Worm (Caenorhabditis elegans) whole organism, L2 larva: Measurements from ENCODE around the gene arrd-14.

Experiments
- aly-2 ChIP-seq: fragments of 150-350 bp; optimal IDR thresholded peaks from 2 replicates; lab custom pipeline; 2014; ENCODE audit warnings: missing biosample characterization, missing genetic modification characterization
- nhr-21 ChIP-seq: fragments of 150-350 bp; optimal IDR thresholded peaks from 2 replicates; lab custom pipeline; 2014; ENCODE audit warnings: missing biosample characterization, missing genetic modification characterization
- nhr-237 ChIP-seq: fragments of 150-350 bp; optimal IDR thresholded peaks from 2 replicates; lab custom pipeline; 2014; ENCODE audit warnings: missing biosample characterization, missing genetic modification characterization
- nhr-6 ChIP-seq: fragments of 150-350 bp; optimal IDR thresholded peaks from 2 replicates; lab custom pipeline; 2014; ENCODE audit warnings: missing biosample characterization, missing genetic modification characterization
- unc-55 ChIP-seq: fragments of 150-350 bp; sonication (generic microtip); optimal IDR thresholded peaks from 3 replicates; lab custom pipeline; 2014; ENCODE audit warnings: missing biosample characterization, missing genetic modification reagents, missing genetic modification characterization

arrd-14 gene

DNA sequence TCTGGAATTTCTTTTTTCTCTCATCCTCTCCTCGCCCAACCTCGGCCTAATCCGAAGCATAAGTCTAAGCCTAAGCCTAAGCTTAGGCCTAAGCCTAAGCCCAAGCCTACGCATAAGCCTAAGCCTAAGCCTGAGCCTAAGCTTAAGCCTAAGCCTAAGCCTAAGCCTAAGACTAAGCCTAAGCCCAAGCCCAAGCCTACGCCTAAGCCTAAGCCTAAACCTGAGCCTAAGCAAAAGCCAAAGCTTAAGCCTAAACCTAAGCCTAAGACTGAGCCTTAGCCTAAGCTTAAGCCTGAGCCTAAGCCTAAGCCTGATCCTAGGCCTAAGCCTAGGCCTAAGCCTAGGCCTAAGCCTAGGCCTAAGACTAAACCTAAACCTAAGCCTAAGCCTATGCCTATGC, 44.2 kb downstream of the arrd-14 start:
- TF ChIP-seq nhr-237 (tag; lab: Kevin White, UChicago) (no peak), nhr-21 (tag; lab: Kevin White, UChicago) (no peak), aly-2 (tag; lab: Kevin White, UChicago) (no peak), nhr-6 (tag; lab: Kevin White, UChicago) (no peak), unc-55 (GFP tag; lab: Kevin White, UChicago) (no peak)
